Fruit fly (Drosophila melanogaster) whole organism, prepupa: ENCODE data around the gene CG8100.

Experiments
- Blimp-1 ChIP-seq: fragments of 200-800 bp; sonication (Bioruptor generic); optimal IDR thresholded peaks from 3 replicates; lab custom pipeline; 2017; ENCODE audit warnings: missing biosample characterization, missing genetic modification characterization, mild to moderate bottlenecking, moderate library complexity, missing genetic modification reagents
- CG10669 ChIP-seq: fragments of 200-800 bp; sonication (Bioruptor generic); optimal IDR thresholded peaks from 3 replicates; lab custom pipeline; 2018; ENCODE audit warnings: missing biosample characterization, mild to moderate bottlenecking, missing genetic modification characterization, moderate library complexity
- CG11762 ChIP-seq: fragments of 200-800 bp; sonication (Bioruptor generic); optimal IDR thresholded peaks from 3 replicates; lab custom pipeline; 2016; ENCODE audit warnings: missing biosample characterization, missing genetic modification characterization; ENCODE audit not compliant: insufficient read depth
- CG11902 ChIP-seq: fragments of 200-800 bp; sonication (Bioruptor generic); optimal IDR thresholded peaks from 3 replicates; lab custom pipeline; 2016; ENCODE audit warnings: missing biosample characterization, missing genetic modification characterization
- CG15336 ChIP-seq: fragments of 200-800 bp; sonication (Bioruptor generic); IDR thresholded peaks from 2 replicates; pipeline ENCODE4 v1.3.6; 2022; ENCODE audit warnings: missing biosample characterization, missing genetic modification characterization
- CG1621 ChIP-seq: fragments of 200-800 bp; sonication (Bioruptor generic); optimal IDR thresholded peaks from 3 replicates; lab custom pipeline; 2018; ENCODE audit warnings: missing biosample characterization, mild to moderate bottlenecking, missing genetic modification characterization
- CG16779 ChIP-seq: fragments of 200-800 bp; sonication (Bioruptor generic); optimal IDR thresholded peaks from 3 replicates; lab custom pipeline; 2017; ENCODE audit warnings: missing biosample characterization, mild to moderate bottlenecking, missing genetic modification characterization
- CG3032 ChIP-seq: fragments of 200-800 bp; optimal IDR thresholded peaks from 2 replicates; lab custom pipeline; 2019; ENCODE audit warnings: missing biosample characterization, mild to moderate bottlenecking, missing genetic modification characterization, moderate library complexity
- CG34406 ChIP-seq: fragments of 200-800 bp; sonication (Bioruptor generic); optimal IDR thresholded peaks from 3 replicates; lab custom pipeline; 2016; ENCODE audit warnings: missing biosample characterization, missing genetic modification characterization
- CG3919 ChIP-seq: fragments of 200-800 bp; sonication (Bioruptor generic); optimal IDR thresholded peaks from 3 replicates; lab custom pipeline; 2016; ENCODE audit warnings: missing biosample characterization, missing genetic modification characterization
- CG6792 ChIP-seq: fragments of 200-800 bp; sonication (Bioruptor generic); optimal IDR thresholded peaks from 3 replicates; lab custom pipeline; 2016; ENCODE audit warnings: missing biosample characterization, missing genetic modification characterization
- CG6854 ChIP-seq: fragments of 200-800 bp; sonication (Bioruptor generic); optimal IDR thresholded peaks from 2 replicates; lab custom pipeline; 2017; ENCODE audit warnings: missing biosample characterization, mild to moderate bottlenecking, missing genetic modification characterization
- CG8119 ChIP-seq: fragments of 200-800 bp; sonication (Bioruptor generic); IDR thresholded peaks from 3 replicates; pipeline ENCODE4 v1.3.6; 2022; ENCODE audit warnings: missing biosample characterization, missing genetic modification characterization
- CG9139 ChIP-seq: fragments of 200-800 bp; sonication (Bioruptor generic); optimal IDR thresholded peaks from 3 replicates; lab custom pipeline; 2017; ENCODE audit warnings: missing biosample characterization, mild to moderate bottlenecking, missing genetic modification characterization
- Eip75B ChIP-seq: fragments of 200-800 bp; sonication (Bioruptor generic); optimal IDR thresholded peaks from 3 replicates; lab custom pipeline; 2016; ENCODE audit warnings: missing biosample characterization, missing genetic modification characterization
- Eip78C ChIP-seq: fragments of 200-800 bp; sonication (Bioruptor generic); peaks from one replicate; lab custom pipeline; 2016; ENCODE audit warnings: missing biosample characterization, missing genetic modification characterization
- Eip93F ChIP-seq: fragments of 200-800 bp; sonication (Bioruptor generic); optimal IDR thresholded peaks from 2 replicates; lab custom pipeline; 2016; ENCODE audit warnings: missing biosample characterization, mild to moderate bottlenecking, missing genetic modification characterization
- Ets96B ChIP-seq: fragments of 200-800 bp; optimal IDR thresholded peaks from 2 replicates; lab custom pipeline; 2019; ENCODE audit warnings: missing biosample characterization, mild to moderate bottlenecking, missing genetic modification characterization, moderate library complexity
- Hr38 ChIP-seq: sonication (Bioruptor generic); optimal IDR thresholded peaks from 2 replicates; lab custom pipeline; 2016; ENCODE audit warnings: missing biosample characterization, missing genetic modification characterization
- Hr4 ChIP-seq: fragments of 200-800 bp; sonication (Bioruptor generic); optimal IDR thresholded peaks from 3 replicates; lab custom pipeline; 2016; ENCODE audit warnings: missing biosample characterization, missing genetic modification characterization
- Met ChIP-seq: fragments of 200-800 bp; sonication (Bioruptor generic); optimal IDR thresholded peaks from 3 replicates; lab custom pipeline; 2016; ENCODE audit warnings: missing biosample characterization, missing genetic modification characterization
- OdsH ChIP-seq: fragments of 200-800 bp; sonication (Bioruptor generic); optimal IDR thresholded peaks from 3 replicates; lab custom pipeline; 2016; ENCODE audit warnings: missing biosample characterization, missing genetic modification characterization
- Sox102F ChIP-seq: fragments of 200-800 bp; sonication (Bioruptor generic); optimal IDR thresholded peaks from 2 replicates; lab custom pipeline; 2016; ENCODE audit warnings: missing biosample characterization, mild to moderate bottlenecking, missing genetic modification characterization
- Sox14 ChIP-seq: fragments of 200-800 bp; sonication (Bioruptor generic); optimal IDR thresholded peaks from 3 replicates; lab custom pipeline; 2016; ENCODE audit warnings: missing biosample characterization, missing genetic modification characterization
- achi ChIP-seq: fragments of 200-800 bp; sonication (Bioruptor generic); optimal IDR thresholded peaks from 3 replicates; lab custom pipeline; 2016; ENCODE audit warnings: missing biosample characterization, missing genetic modification characterization
- acj6 ChIP-seq: fragments of 200-800 bp; sonication (Bioruptor generic); optimal IDR thresholded peaks from 3 replicates; lab custom pipeline; 2016; ENCODE audit warnings: missing biosample characterization, missing genetic modification characterization
- cyc ChIP-seq: fragments of 200-800 bp; sonication (Bioruptor generic); optimal IDR thresholded peaks from 3 replicates; lab custom pipeline; 2016; ENCODE audit warnings: missing biosample characterization, missing genetic modification characterization
- dac ChIP-seq: fragments of 200-800 bp; sonication (Bioruptor generic); optimal IDR thresholded peaks from 2 replicates; lab custom pipeline; 2017; ENCODE audit warnings: missing biosample characterization, mild to moderate bottlenecking, missing genetic modification characterization
- dsx ChIP-seq: fragments of 200-800 bp; optimal IDR thresholded peaks from 3 replicates; lab custom pipeline; 2019; ENCODE audit warnings: missing biosample characterization, mild to moderate bottlenecking, missing genetic modification characterization, moderate library complexity; ENCODE audit not compliant: poor library complexity, severe bottlenecking
- eg ChIP-seq: fragments of 200-800 bp; sonication (Bioruptor generic); IDR thresholded peaks from 3 replicates; pipeline ENCODE4 v1.3.6; 2022; ENCODE audit warnings: missing biosample characterization, missing genetic modification characterization
- esn ChIP-seq: fragments of 200-800 bp; sonication (Bioruptor generic); optimal IDR thresholded peaks from 2 replicates; lab custom pipeline; 2016; ENCODE audit warnings: missing biosample characterization, mild to moderate bottlenecking, missing genetic modification characterization, moderate library complexity
- fd85E ChIP-seq: fragments of 200-800 bp; sonication (Bioruptor generic); optimal IDR thresholded peaks from 3 replicates; lab custom pipeline; 2016; ENCODE audit warnings: missing biosample characterization, missing genetic modification characterization
- net ChIP-seq: fragments of 200-800 bp; sonication (Bioruptor generic); optimal IDR thresholded peaks from 3 replicates; lab custom pipeline; 2016; ENCODE audit warnings: missing biosample characterization, missing genetic modification characterization
- pdm3 ChIP-seq: fragments of 200-800 bp; sonication (Bioruptor generic); optimal IDR thresholded peaks from 3 replicates; lab custom pipeline; 2016; ENCODE audit warnings: missing biosample characterization, missing genetic modification characterization
- ss ChIP-seq, 2 experiments: fragments of 200-800 bp; sonication (Bioruptor generic); optimal IDR thresholded peaks; 2 replicates in 1 of 2; 3 replicates in 1 of 2; lab custom pipeline; 2017 to 2018; ENCODE audit warnings: mild to moderate bottlenecking in 2 of 2, missing biosample characterization in 2 of 2, missing genetic modification characterization in 2 of 2, moderate library complexity in 1 of 2
- svp ChIP-seq: fragments of 200-800 bp; sonication (Bioruptor generic); peaks from one replicate; lab custom pipeline; 2016; ENCODE audit warnings: missing biosample characterization, missing genetic modification characterization
- topi ChIP-seq: fragments of 200-800 bp; sonication (Bioruptor generic); optimal IDR thresholded peaks from 3 replicates; lab custom pipeline; 2016; ENCODE audit warnings: missing biosample characterization, missing genetic modification characterization
- vri ChIP-seq: fragments of 200-800 bp; sonication (Bioruptor generic); optimal IDR thresholded peaks from 3 replicates; lab custom pipeline; 2016; ENCODE audit warnings: missing biosample characterization, mild to moderate bottlenecking, missing genetic modification characterization

Gene CG8100

DNA sequence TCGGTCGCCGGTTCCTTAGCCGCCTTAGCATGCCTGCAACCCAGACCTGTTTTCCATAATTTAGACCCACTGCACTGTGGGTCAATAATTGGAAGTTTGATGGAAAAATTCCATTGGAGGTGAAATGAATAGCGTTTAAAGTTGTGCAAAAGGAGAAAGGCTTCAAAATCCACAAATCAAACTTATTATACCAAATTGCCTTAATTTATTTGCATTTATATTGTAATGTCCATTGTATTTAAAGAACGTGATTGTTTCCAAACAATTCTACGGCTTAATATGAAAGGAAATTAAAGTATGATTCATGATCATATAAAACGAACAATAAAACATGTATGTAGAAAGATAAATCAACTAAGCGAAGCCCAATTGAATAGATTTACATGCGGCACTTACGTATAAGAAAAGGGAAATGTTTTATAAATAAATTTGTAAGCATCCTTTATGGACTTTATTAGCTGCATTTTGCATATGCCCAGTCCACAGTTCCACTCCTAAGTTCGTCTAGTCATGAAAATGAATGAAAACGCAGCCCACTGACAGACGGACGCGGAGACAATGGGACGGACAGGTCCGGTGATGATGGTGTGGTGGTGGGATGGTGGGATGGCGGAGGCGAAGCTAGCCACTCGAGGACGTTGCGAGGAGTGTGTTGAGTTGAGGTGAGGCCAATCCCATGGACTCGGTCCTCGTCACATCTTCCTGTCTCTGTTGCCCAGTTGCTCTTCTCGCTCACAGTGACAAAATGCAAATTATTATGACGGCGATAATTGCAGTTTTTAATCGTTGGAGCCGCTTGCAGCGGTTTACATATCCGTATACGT lies 20.0 kb upstream of the CG8100 start (continued):
- no peak for TF ChIP-seq CG10669 (GFP tag; lab: Kevin White, UChicago)
- TF ChIP-seq Blimp-1 (GFP tag; lab: Kevin White, UChicago) = no peak
- TF ChIP-seq svp (GFP tag; lab: Kevin White, UChicago) = peak; percentile 30
- no peak for TF ChIP-seq net (GFP tag; lab: Kevin White, UChicago)
- TF ChIP-seq CG8119 (GFP tag; lab: Robert Waterston, UW) = no peak
- TF ChIP-seq Ets96B (tag; lab: Kevin White, UChicago) = peak; percentile 13
- TF ChIP-seq topi (GFP tag; lab: Kevin White, UChicago) = no peak
- peak; percentile 77 for TF ChIP-seq Eip78C (GFP tag; lab: Kevin White, UChicago)
- TF ChIP-seq Hr38 (GFP tag; lab: Kevin White, UChicago) = no peak
- peak; percentile 36 for TF ChIP-seq CG1621
- TF ChIP-seq CG3032 (tag; lab: Kevin White, UChicago) = peak; percentile 45
- no peak for TF ChIP-seq Sox102F (GFP tag; lab: Kevin White, UChicago)
- TF ChIP-seq CG6792 = no peak
- no peak for TF ChIP-seq Eip93F (GFP tag; lab: Kevin White, UChicago)
- peak; percentile 51 for TF ChIP-seq Hr4 (GFP tag; lab: Kevin White, UChicago)
- no peak for TF ChIP-seq cyc
- TF ChIP-seq acj6 (GFP tag; lab: Kevin White, UChicago) = peak; percentile 22
- TF ChIP-seq CG9139 = no peak
- no peak for TF ChIP-seq dsx (GFP tag; lab: Kevin White, UChicago)
- TF ChIP-seq CG11762 (GFP tag; lab: Kevin White, UChicago) = no peak
- TF ChIP-seq Eip75B (GFP tag; lab: Kevin White, UChicago) = peak; percentile 21

DNA sequence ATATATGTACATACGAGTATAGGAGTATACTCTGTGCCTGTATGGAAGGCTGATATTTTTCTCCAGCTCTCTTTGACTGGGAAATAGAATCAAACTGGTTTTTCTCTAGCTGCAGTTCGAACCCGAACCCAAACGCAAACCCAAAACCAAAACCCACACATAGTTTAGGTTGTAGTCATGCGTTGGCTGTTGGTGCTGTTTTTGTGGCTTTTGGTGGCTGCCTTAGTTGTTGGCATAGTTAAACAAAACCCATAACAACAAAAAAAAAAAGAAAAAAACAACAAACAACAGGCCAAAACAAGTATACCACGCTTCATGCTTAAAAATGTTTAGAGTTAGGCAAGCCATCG lies 19.4 kb upstream of the CG8100 start:
- TF ChIP-seq eg (GFP tag; lab: Robert Waterston, UW) (0 out of 3 replicates have a peak, but pooled peaks have one; percentile 19), Blimp-1 (GFP tag; lab: Kevin White, UChicago) (no peak)

DNA sequence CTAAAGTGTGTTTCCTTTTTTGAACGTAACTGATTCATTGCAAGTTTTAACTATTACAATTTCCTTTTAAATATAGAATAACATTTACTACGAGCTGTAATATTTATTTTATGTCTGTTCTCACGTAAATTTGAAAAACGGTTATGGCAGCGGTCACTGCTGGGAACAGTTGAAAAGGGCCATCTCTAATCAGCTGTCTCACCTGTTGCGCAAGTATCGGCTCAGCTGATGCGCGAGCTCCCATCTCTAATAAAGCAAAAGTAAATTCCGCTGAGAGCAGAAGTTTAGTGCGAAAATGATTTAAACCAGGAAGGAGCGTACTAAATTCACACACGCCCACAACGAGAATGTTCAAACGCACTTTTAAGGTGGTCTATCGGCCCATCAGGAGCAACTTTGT lies 11.8 kb upstream of the CG8100 start, which contains the start of gene Pex1:
Pex1 (plus strand) TSS at position 272 of the 400 bp plus-strand sequence.
- no peak for TF ChIP-seq dac
- TF ChIP-seq Met (GFP tag; lab: Kevin White, UChicago) = peak; percentile 8
- TF ChIP-seq CG11902 (GFP tag; lab: Kevin White, UChicago) = no peak
- no peak for TF ChIP-seq CG34406 (GFP tag; lab: Kevin White, UChicago)
- TF ChIP-seq esn (GFP tag; lab: Kevin White, UChicago) = peak; percentile 22
- no peak for TF ChIP-seq CG6854 (GFP tag; lab: Kevin White, UChicago)
- no peak for TF ChIP-seq CG16779
- no peak for TF ChIP-seq fd85E (GFP tag; lab: Kevin White, UChicago)
- TF ChIP-seq pdm3 (GFP tag; lab: Kevin White, UChicago) = no peak
- peak; percentile 44 for TF ChIP-seq vri (GFP tag; lab: Kevin White, UChicago)
- TF ChIP-seq CG3032 (tag; lab: Kevin White, UChicago) = peak; percentile 23
- peak; percentile 79 for TF ChIP-seq svp (GFP tag; lab: Kevin White, UChicago)
- no peak for TF ChIP-seq CG8119 (GFP tag; lab: Robert Waterston, UW)
- TF ChIP-seq Sox14 = peak; percentile 17
- TF ChIP-seq Eip78C (GFP tag; lab: Kevin White, UChicago) = peak; percentile 65
- TF ChIP-seq Blimp-1 (GFP tag; lab: Kevin White, UChicago) = peak; percentile 38
- TF ChIP-seq CG3919 (GFP tag; lab: Kevin White, UChicago) = no peak

DNA sequence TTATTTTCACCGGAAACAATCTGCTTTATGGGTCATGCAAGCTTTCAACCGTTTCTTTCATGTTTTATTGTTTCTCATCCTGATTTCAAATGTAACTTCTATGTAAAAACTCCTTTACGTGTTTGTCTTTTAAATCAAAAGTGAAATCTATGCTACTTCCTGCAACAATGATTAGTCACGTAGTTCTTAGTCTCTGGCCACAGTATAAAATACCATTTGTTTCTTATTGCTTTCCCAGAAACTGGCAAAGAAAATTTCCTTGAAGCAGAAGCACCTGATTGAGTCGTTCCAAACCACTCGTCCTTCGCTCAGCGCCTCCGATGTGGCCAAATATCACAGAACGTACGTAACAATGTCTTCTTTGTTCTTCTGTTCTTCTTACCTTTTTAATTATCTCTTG lies 7.9 kb upstream of the CG8100 start, which contains the start of gene btl:
btl (plus strand) TSS at position 301 of the 400 bp plus-strand sequence.
- TF ChIP-seq CG11762 (GFP tag; lab: Kevin White, UChicago) (no peak), CG34406 (GFP tag; lab: Kevin White, UChicago) (no peak), acj6 (GFP tag; lab: Kevin White, UChicago) (no peak), Eip78C (GFP tag; lab: Kevin White, UChicago) (no peak), CG3032 (tag; lab: Kevin White, UChicago) (no peak), CG10669 (GFP tag; lab: Kevin White, UChicago) (no peak), CG1621 (no peak), CG15336 (GFP tag; lab: Robert Waterston, UW) (no peak), svp (GFP tag; lab: Kevin White, UChicago) (no peak), ss (GFP tag; optimal IDR thresholded peaks at IDR 0.05; lab: Kevin White, UChicago) (no peak), OdsH (GFP tag; lab: Kevin White, UChicago) (no peak), Met (GFP tag; lab: Kevin White, UChicago) (no peak), achi (GFP tag; lab: Kevin White, UChicago) (no peak), Hr38 (GFP tag; lab: Kevin White, UChicago) (no peak), CG6792 (no peak)
- TF ChIP-seq, all 60 proteins: peak for 0
